Worm (Caenorhabditis elegans) whole organism, L4 larva: ENCODE measurements around the gene npr-18.
A peak's percentile ranks its signal among the peaks of the same experiment; 100 is the strongest.

Experiments used
- Y5F2A.4 ChIP-seq: fragments of 200-800 bp; sonication (Bioruptor generic); optimal IDR thresholded peaks from 2 replicates; lab custom pipeline; 2018; ENCODE audit warnings: mild to moderate bottlenecking, missing genetic modification characterization, missing compliant biosample characterization
- ceh-82 ChIP-seq: sonication (generic microtip); optimal IDR thresholded peaks from 2 replicates; lab custom pipeline; 2017; ENCODE audit warnings: missing biosample characterization, missing genetic modification characterization
- gei-8 ChIP-seq: fragments of 200-800 bp; sonication (Bioruptor generic); optimal IDR thresholded peaks from 2 replicates; lab custom pipeline; 2018; ENCODE audit warnings: mild to moderate bottlenecking, missing genetic modification characterization, missing compliant biosample characterization
- lin-13 ChIP-seq: fragments of 150-350 bp; optimal IDR thresholded peaks from 2 replicates; lab custom pipeline; 2014; ENCODE audit warnings: missing biosample characterization, missing genetic modification reagents, missing genetic modification characterization
- lin-15B ChIP-seq: fragments of 150-350 bp; sonication (generic microtip); optimal IDR thresholded peaks from 3 replicates; lab custom pipeline; 2014; ENCODE audit warnings: missing biosample characterization, missing genetic modification characterization
- lsy-2 ChIP-seq, 2 experiments: fragments of 150-350 bp in 1 of 2; sonication (generic microtip) in 1 of 2; optimal IDR thresholded peaks; 2 replicates each; lab custom pipeline; 2014 to 2017; ENCODE audit warnings: missing biosample characterization in 2 of 2, missing genetic modification characterization in 2 of 2
- nhr-11 ChIP-seq: fragments of 150-350 bp; optimal IDR thresholded peaks from 2 replicates; lab custom pipeline; 2014; ENCODE audit warnings: missing biosample characterization, missing genetic modification characterization
- nhr-111 ChIP-seq: fragments of 200-800 bp; sonication (Bioruptor generic); optimal IDR thresholded peaks from 2 replicates; lab custom pipeline; 2018; ENCODE audit warnings: mild to moderate bottlenecking, missing genetic modification characterization, missing compliant biosample characterization
- nhr-76 ChIP-seq: fragments of 150-350 bp; optimal IDR thresholded peaks from 2 replicates; lab custom pipeline; 2014; ENCODE audit warnings: missing biosample characterization, missing genetic modification characterization
- nhr-77 ChIP-seq: fragments of 150-350 bp; optimal IDR thresholded peaks from 2 replicates; lab custom pipeline; 2014; ENCODE audit warnings: missing biosample characterization, missing genetic modification characterization
- pqm-1 ChIP-seq: sonication (generic microtip); optimal IDR thresholded peaks from 2 replicates; lab custom pipeline; 2017; ENCODE audit warnings: missing biosample characterization, missing genetic modification characterization
- snpc-4 ChIP-seq: fragments of 150-350 bp; optimal IDR thresholded peaks from 2 replicates; lab custom pipeline; 2014; ENCODE audit warnings: missing biosample characterization, missing genetic modification characterization
- zfp-3 ChIP-seq: fragments of 200-800 bp; sonication (Bioruptor generic); conservative IDR thresholded peaks from 2 replicates; pipeline ENCODE4 v1.3.6; 2022; ENCODE audit warnings: missing genetic modification reagents, missing genetic modification characterization, missing compliant biosample characterization

ce11 chrX:9668554-9668953 is 22.0 kb upstream of the npr-18 start, which contains the start of gene T14B1.1:
- TF ChIP-seq nhr-77 (tag; lab: Kevin White, UChicago) = no peak
- no peak for TF ChIP-seq zfp-3 (GFP tag; lab: Robert Waterston, UW)
- TF ChIP-seq lsy-2 (tag; optimal IDR thresholded peaks at IDR 0.05; lab: Kevin White, UChicago) = no peak
- no peak for TF ChIP-seq Y5F2A.4 (GFP tag; lab: Kevin White, UChicago)
- TF ChIP-seq gei-8 (GFP tag; lab: Kevin White, UChicago) = no peak
- TF ChIP-seq nhr-11 (tag; lab: Kevin White, UChicago) = peak; percentile 25
- no peak for TF ChIP-seq ceh-82 (tag; lab: Kevin White, UChicago)
- TF ChIP-seq lin-13 (GFP tag; lab: Kevin White, UChicago) = no peak
- TF ChIP-seq lin-15B = no peak
- no peak for TF ChIP-seq pqm-1 (tag; lab: Kevin White, UChicago)
- no peak for TF ChIP-seq snpc-4 (tag; lab: Kevin White, UChicago)
- TF ChIP-seq nhr-76 (tag; lab: Kevin White, UChicago) = no peak
- no peak for TF ChIP-seq nhr-111 (GFP tag; lab: Kevin White, UChicago)
